Fruit fly (Drosophila melanogaster): ENCODE measurements around the gene CG3982.

CG3982 gene

DNA sequence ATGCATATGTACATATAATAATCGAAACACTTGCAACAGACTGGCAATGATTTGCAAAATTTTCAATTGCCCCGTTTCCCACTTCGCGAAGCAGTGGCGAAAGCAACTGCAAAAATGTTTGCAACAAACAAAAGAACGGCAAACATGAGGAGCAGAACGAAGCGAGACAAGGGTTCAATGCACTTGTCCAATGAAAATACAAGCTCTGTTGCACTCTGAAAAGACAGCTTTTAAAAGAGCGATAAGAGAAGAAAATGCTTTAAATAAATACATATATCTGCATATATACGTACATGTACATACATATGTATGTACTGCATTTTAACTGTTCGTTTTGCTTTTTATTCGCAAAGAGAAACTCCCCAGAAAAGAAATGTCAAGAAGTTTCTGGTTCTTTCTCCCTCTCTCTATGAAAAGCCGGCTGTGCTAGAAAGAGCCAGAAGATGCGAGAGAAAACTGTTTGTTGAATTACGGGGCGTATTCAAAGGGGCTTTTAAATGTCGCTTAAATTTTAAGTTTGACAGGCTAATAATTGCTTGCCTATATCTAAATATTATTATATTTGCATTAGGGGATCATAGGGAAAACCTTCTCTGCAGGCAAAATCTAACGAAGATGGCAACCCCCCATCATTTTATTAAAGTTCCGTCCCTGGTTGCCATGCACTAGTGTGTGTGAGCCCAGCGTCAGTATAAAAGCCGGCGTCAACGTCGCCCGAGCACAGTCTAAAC, 33.7 kb downstream of the CG3982 start, which contains the start of gene Hsp27 (continued):
- TF ChIP-seq lilli (GFP tag; optimal IDR thresholded peaks at IDR 0.05) (peak; percentile 98), CG4730 (GFP tag; IDR thresholded peaks at IDR 0.05) (peak; percentile 98), Drgx (GFP tag; IDR thresholded peaks at IDR 0.05) (peak; percentile 100), Dbx (GFP tag; IDR thresholded peaks at IDR 0.05) (peak; percentile 97), Sin3A (optimal IDR thresholded peaks at IDR 0.05) (no peak), Atf-2 (GFP tag; optimal IDR thresholded peaks at IDR 0.05) (peak; percentile 86), CG4282 (GFP tag; optimal IDR thresholded peaks at IDR 0.05) (peak; percentile 62), CG11696 (GFP tag; IDR thresholded peaks at IDR 0.05) (peak; percentile 93), lola (GFP tag; optimal IDR thresholded peaks at IDR 0.05) (peak in 1 of 3 experiments; percentile 95), exex (tag; optimal IDR thresholded peaks at IDR 0.05) (no peak), Doc3 (GFP tag; IDR thresholded peaks at IDR 0.05; ENCODE audit: partially characterized antibody) (no peak), NC2α (GFP tag; optimal IDR thresholded peaks at IDR 0.05) (peak; percentile 65), pita (GFP tag; optimal IDR thresholded peaks at IDR 0.05) (no peak), Tbp (GFP tag; optimal IDR thresholded peaks at IDR 0.05) (no peak), Rx (GFP tag; IDR thresholded peaks at IDR 0.05) (peak; percentile 99), chif (GFP tag; optimal IDR thresholded peaks at IDR 0.05) (peak; percentile 88 to 92), unc-4 (GFP tag; IDR thresholded peaks at IDR 0.05; ENCODE audit: partially characterized antibody) (no peak), CG12659 (GFP tag; optimal IDR thresholded peaks at IDR 0.05) (peak; percentile 97), H2.0 (GFP tag; IDR thresholded peaks at IDR 0.05) (peak; percentile 98), dysf (GFP tag; IDR thresholded peaks at IDR 0.05) (peak; percentile 99), Gug (GFP tag; IDR thresholded peaks at IDR 0.05) (peak; percentile 99), zf30C (GFP tag; optimal IDR thresholded peaks at IDR 0.05) (no peak), lbe (GFP tag; optimal IDR thresholded peaks at IDR 0.05) (peak; percentile 99), gem (tag; optimal IDR thresholded peaks at IDR 0.05) (peak; percentile 99), Atf3 (GFP tag; optimal IDR thresholded peaks at IDR 0.05) (peak; percentile 74), CG1792 (GFP tag; optimal IDR thresholded peaks at IDR 0.05) (peak; percentile 92), grau (tag; optimal IDR thresholded peaks at IDR 0.05) (peak; percentile 97), Poxn (GFP tag; IDR thresholded peaks at IDR 0.05) (peak; percentile 84), C15 (GFP tag; IDR thresholded peaks at IDR 0.05) (peak; percentile 96), CG13287 (GFP tag; IDR thresholded peaks at IDR 0.05; ENCODE audit: partially characterized antibody) (no peak; the same call in 1 of the 2 replicates), z (GFP tag; IDR thresholded peaks at IDR 0.05) (peak; percentile 78; the same call in 2 of the 3 replicates), br (optimal IDR thresholded peaks at IDR 0.05) (no peak), Chrac-16 (GFP tag; optimal IDR thresholded peaks at IDR 0.05) (peak; percentile 98), gsb (GFP tag; IDR thresholded peaks at IDR 0.05) (peak; percentile 96), dati (GFP tag; IDR thresholded peaks at IDR 0.05) (peak; percentile 96), stc (GFP tag; IDR thresholded peaks at IDR 0.05) (peak; percentile 98), CG10979 (tag; optimal IDR thresholded peaks at IDR 0.05) (peak; percentile 99), fu2 (GFP tag; optimal IDR thresholded peaks at IDR 0.05) (peak; percentile 75), CG1233 (GFP tag; optimal IDR thresholded peaks at IDR 0.05) (peak; percentile 97), B-H2 (GFP tag; optimal IDR thresholded peaks at IDR 0.05) (peak; percentile 75), Lpt (GFP tag; optimal IDR thresholded peaks at IDR 0.05) (no peak), CG4424 (GFP tag; optimal IDR thresholded peaks at IDR 0.05) (peak; percentile 99), shn (GFP tag; optimal IDR thresholded peaks at IDR 0.05) (peak; percentile 74), CG7372 (GFP tag; IDR thresholded peaks at IDR 0.05) (peak; percentile 97), CG7271 (tag; optimal IDR thresholded peaks at IDR 0.05) (peak; percentile 90), CG18619 (GFP tag; optimal IDR thresholded peaks at IDR 0.05) (peak; percentile 97), CG6272 (GFP tag; IDR thresholded peaks at IDR 0.05) (peak; percentile 98), CG2202 (tag; optimal IDR thresholded peaks at IDR 0.05) (peak; percentile 95), zfh2 (GFP tag; optimal IDR thresholded peaks at IDR 0.05) (peak; percentile 96), CG13894 (tag; optimal IDR thresholded peaks at IDR 0.05) (peak; percentile 93), Xbp1 (GFP tag; optimal IDR thresholded peaks at IDR 0.05) (peak; percentile 99)

Measured in whole organism, embryonic.